Worm (Caenorhabditis elegans): ENCODE measurements around the gene ZK1307.1.

- TF ChIP-seq ceh-28 (tag; optimal IDR thresholded peaks at IDR 0.05) (no peak), fkh-10 (GFP tag; optimal IDR thresholded peaks at IDR 0.05) (no peak), nhr-28 (tag; optimal IDR thresholded peaks at IDR 0.05) (no peak), hif-1 (tag; optimal IDR thresholded peaks at IDR 0.05) (no peak), ceh-32 (tag; optimal IDR thresholded peaks at IDR 0.05; ENCODE audit: poor library complexity) (no peak), lin-13 (GFP tag; optimal IDR thresholded peaks at IDR 0.05) (no peak), sdz-12 (GFP tag; optimal IDR thresholded peaks at IDR 0.05) (no peak), nhr-25 (tag; optimal IDR thresholded peaks at IDR 0.05; ENCODE audit: borderline replicate concordance, insufficient read depth) (no peak), egl-27 (tag; optimal IDR thresholded peaks at IDR 0.05) (no peak), fos-1 (tag; optimal IDR thresholded peaks at IDR 0.05) (no peak), unc-39 (tag; optimal IDR thresholded peaks at IDR 0.05) (no peak)
Measured at ce11 chrII:9618759-9619158, 36.6 kb downstream of the ZK1307.1 start.
